Fruit fly (Drosophila melanogaster): Measurements from ENCODE around the gene Polr3C.
"Not testable (repeated sequence)": the region's sequence is repeated elsewhere in the genome, so short reads cannot be mapped to it uniquely, and the experiment has no call there.

Polr3C gene

DNA sequence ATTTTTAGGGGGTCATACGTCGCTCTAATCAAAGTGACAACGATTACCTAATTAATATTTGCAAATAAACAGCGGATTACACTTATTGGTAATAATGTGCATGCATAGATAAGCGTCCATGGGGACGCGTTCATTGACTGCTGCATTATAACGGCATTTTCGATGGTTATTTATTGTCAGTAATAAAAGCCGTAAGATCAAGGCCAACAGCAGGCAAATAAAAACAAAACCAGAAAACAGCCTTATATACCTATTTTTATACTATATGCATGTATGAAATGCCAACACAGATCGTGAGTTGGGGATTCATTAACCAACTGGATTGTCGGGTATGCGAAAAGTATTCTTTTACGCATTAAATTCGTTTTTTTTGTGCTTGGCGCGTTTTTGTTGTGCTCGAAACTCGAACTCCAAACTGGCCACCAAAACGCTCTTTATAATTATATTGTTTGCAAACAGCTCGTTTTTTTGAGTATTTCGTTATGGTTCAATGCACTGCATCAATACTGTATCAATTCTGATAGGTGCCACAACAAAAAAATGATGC is 9.4 kb upstream of the Polr3C start:
- TF ChIP-seq usp (GFP tag; optimal IDR thresholded peaks at IDR 0.05) = no peak
- TF ChIP-seq CG8478 (optimal IDR thresholded peaks at IDR 0.05) = no peak

DNA sequence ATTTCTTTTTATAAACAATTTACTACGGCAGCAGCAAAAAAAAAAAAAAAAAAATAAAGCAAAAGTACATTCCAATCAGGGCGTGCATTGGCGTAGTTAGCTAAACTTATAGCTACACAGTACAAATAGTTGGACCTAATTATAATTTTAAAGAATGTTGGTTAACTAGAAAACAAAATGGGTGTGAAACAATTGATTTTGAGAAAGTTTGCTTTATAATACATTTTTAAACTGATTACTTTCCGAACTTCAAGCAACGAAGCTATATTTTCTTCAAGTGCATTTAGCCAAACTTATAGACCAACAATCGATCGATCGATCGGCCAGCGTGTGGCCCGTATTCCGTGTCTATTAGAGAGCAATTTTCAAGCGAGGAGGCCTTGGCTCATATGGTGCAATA is 8.8 kb upstream of the Polr3C start:
- TF ChIP-seq psq (optimal IDR thresholded peaks at IDR 0.05) = no peak
- TF ChIP-seq CG8478 (optimal IDR thresholded peaks at IDR 0.05) = no peak

DNA sequence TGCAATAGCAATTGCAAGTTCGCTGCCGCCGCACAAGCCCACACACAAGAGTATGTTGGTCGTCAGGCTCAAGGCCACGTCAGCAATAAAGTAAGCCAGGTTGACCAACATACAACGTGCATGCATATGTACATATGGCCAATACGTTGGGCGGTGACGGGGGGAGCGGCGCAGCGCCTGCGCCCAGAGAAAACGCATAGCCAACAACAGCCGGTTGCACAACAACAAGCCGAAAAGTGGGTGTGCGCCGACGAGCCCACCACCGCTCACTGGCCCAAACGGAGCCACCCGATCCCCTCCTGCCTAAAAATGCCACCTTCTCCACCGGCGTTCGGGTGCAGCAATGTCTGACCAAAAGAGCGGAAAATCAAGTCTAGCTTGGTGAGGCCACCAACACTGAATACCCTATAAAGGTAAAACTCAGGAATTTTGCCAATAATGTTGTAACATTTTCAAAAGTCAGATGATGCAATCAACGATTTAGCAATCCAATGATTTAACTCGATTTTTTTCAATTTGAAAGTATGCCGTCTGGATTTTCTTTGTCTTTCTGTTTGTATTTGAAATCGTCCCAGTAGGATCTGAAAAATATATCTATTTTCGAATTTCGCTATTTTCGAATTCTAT is 8.2 kb upstream of the Polr3C start, which contains the start of gene CG5509:
Gene CG5509, plus strand, starts transcription at position 577 of the 627 bp plus-strand sequence.
- TF ChIP-seq psq (optimal IDR thresholded peaks at IDR 0.05) (no peak), usp (GFP tag; optimal IDR thresholded peaks at IDR 0.05) (no peak), EcR (GFP tag; optimal IDR thresholded peaks at IDR 0.05) (no peak), pan (optimal IDR thresholded peaks at IDR 0.05) (no peak), CG8478 (optimal IDR thresholded peaks at IDR 0.05) (no peak), Dll (optimal IDR thresholded peaks at IDR 0.05) (no peak)

dm6 chr3R:12454492-12454891 is 5.7 kb upstream of the Polr3C start:
- no peak for TF ChIP-seq EcR (GFP tag; optimal IDR thresholded peaks at IDR 0.05)
- TF ChIP-seq CG8478 (optimal IDR thresholded peaks at IDR 0.05) = no peak
- TF ChIP-seq pan (optimal IDR thresholded peaks at IDR 0.05) = no peak
- no peak for TF ChIP-seq Dll (optimal IDR thresholded peaks at IDR 0.05)
- no peak for TF ChIP-seq usp (GFP tag; optimal IDR thresholded peaks at IDR 0.05)
- no peak for TF ChIP-seq psq (optimal IDR thresholded peaks at IDR 0.05)

DNA sequence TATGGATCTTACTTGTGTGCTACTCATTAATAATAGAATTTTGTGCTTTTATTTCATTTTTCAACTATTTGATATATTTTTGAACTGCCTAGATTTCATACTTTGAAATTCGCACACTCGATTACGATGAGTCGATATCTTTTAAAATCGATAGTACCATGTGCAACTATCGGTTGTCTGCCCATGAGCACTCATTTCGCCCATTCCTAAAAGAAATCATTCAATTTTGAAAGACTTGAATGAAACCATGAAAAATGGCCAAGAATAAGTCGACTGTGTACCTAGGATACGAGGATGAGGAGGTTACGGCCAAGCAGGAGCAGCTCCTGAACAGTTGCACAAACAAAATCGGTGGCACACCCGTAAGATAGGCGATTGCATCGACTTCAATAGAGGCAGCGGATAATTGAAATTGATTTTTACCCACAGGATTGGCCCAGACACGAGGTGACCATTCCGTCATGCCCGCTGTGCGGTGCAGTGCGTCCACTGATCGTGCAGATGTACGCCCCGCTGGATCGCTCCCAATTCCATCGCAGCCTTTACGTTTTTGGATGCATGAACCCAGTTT is 3.8 kb upstream of the Polr3C start, which contains the start of gene trus:
Gene trus, plus strand, starts transcription at position 204 of the 571 bp plus-strand sequence.
- TF ChIP-seq Dll (optimal IDR thresholded peaks at IDR 0.05) (no peak), pan (optimal IDR thresholded peaks at IDR 0.05) (no peak), psq (optimal IDR thresholded peaks at IDR 0.05) (no peak), CG8478 (optimal IDR thresholded peaks at IDR 0.05) (no peak), usp (GFP tag; optimal IDR thresholded peaks at IDR 0.05) (no peak), EcR (GFP tag; optimal IDR thresholded peaks at IDR 0.05) (no peak)

- not testable (repeated sequence) for TF ChIP-seq CG8478, Dll, psq (optimal IDR thresholded peaks at IDR 0.05)
Observed at dm6 chr3R:12465198-12465597, 5.0 kb downstream of the Polr3C start, which contains the start of gene CG5608. Gene CG5608, minus strand, starts transcription at chr3R:12465298.

DNA sequence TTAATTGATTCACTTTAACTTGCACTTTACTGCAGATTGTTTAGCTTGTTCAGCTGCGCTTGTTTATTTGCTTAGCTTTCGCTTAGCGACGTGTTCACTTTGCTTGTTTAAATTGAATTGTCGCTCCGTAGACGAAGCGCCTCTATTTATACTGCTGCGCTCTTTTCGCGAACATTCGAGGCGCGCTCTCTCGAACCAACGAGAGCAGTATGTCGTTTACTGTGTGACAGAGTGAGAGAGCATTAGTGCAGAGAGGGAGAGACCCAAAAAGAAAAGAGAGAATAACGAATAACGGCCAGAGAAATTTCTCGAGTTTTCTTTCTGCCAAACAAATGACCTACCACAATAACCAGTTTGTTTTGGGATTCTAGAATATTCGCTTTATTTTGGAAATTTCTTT is 7.5 kb downstream of the Polr3C start, which contains the start of gene Hsp70Ba:
Gene Hsp70Ba, minus strand, starts transcription at position 102 of the 400 bp plus-strand sequence.
- TF ChIP-seq usp (GFP tag; optimal IDR thresholded peaks at IDR 0.05); Dll (optimal IDR thresholded peaks at IDR 0.05); CG8478 (optimal IDR thresholded peaks at IDR 0.05): not testable (repeated sequence)

- not testable (repeated sequence) for TF ChIP-seq usp (GFP tag; optimal IDR thresholded peaks at IDR 0.05); pan (optimal IDR thresholded peaks at IDR 0.05); EcR (GFP tag; optimal IDR thresholded peaks at IDR 0.05)
Observed at dm6 chr3R:12502210-12502609, 42.0 kb downstream of the Polr3C start, which contains the start of gene Hsp70Bbb. Gene Hsp70Bbb, plus strand, starts transcription at chr3R:12502510.

dm6 chr3R:12505493-12505892 is 45.3 kb downstream of the Polr3C start, which contains the start of gene Hsp70Bb:
Gene Hsp70Bb, plus strand, starts transcription at chr3R:12505793.
- not testable (repeated sequence) for TF ChIP-seq Dll (optimal IDR thresholded peaks at IDR 0.05); EcR (GFP tag; optimal IDR thresholded peaks at IDR 0.05); psq (optimal IDR thresholded peaks at IDR 0.05)

- TF ChIP-seq psq (optimal IDR thresholded peaks at IDR 0.05); usp (GFP tag; optimal IDR thresholded peaks at IDR 0.05); CG8478 (optimal IDR thresholded peaks at IDR 0.05): not testable (repeated sequence)
Observed at dm6 chr3R:12508776-12509175, 48.6 kb downstream of the Polr3C start, which contains the start of gene Hsp70Bc. Gene Hsp70Bc, plus strand, starts transcription at chr3R:12509076.

All from whole organism.